Worm (Caenorhabditis elegans): ENCODE results near the gene pqn-62.

DNA sequence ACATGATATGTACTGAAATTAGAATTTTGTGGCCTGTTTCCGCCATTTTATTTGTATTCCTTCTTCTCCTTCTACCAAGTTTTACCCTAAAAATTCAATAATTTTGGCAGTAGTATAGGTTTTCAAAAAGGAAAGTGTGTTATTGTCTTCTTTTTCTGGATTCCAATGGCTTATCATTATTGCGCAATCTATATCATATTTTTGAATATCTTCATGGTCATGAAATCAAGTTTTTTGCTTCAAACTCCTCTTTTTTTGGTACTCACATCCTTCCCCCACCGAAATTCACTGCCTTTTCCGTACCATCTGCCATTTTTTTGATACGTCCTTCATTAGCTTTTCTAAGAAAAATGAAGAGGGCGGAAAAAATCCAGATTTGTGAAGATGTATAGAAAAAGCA, 52.8 kb downstream of the pqn-62 start:
- TF ChIP-seq nhr-25 (tag; optimal IDR thresholded peaks at IDR 0.05), result no peak
- TF ChIP-seq lsy-2 (tag; optimal IDR thresholded peaks at IDR 0.05), result no peak
- TF ChIP-seq dmd-4 (tag; optimal IDR thresholded peaks at IDR 0.05), result no peak
- TF ChIP-seq elt-3 (tag; optimal IDR thresholded peaks at IDR 0.05), result no peak
- no peak for TF ChIP-seq aly-2 (tag; optimal IDR thresholded peaks at IDR 0.05)
- TF ChIP-seq unc-62 (GFP tag; optimal IDR thresholded peaks at IDR 0.05), result no peak
- TF ChIP-seq ztf-4 (tag; optimal IDR thresholded peaks at IDR 0.05), result no peak
- TF ChIP-seq fos-1 (tag; optimal IDR thresholded peaks at IDR 0.05), result no peak
- TF ChIP-seq R02D3.7 (tag; optimal IDR thresholded peaks at IDR 0.05), result no peak
- TF ChIP-seq ztf-1 (GFP tag; conservative IDR thresholded peaks at IDR 0.05), result no peak
- no peak for TF ChIP-seq skn-1 (tag; optimal IDR thresholded peaks at IDR 0.05)
- no peak for TF ChIP-seq lin-39 (tag; optimal IDR thresholded peaks at IDR 0.05)
- TF ChIP-seq ama-1 (optimal IDR thresholded peaks at IDR 0.05), result no peak
